Worm (Caenorhabditis elegans): Measurements from ENCODE around the gene C04F5.9.

C04F5.9 gene

ce11 chrV:5137919-5138318 is 18.9 kb upstream of the C04F5.9 start, which contains the start of gene F14F9.3:
Gene F14F9.3, plus strand, starts transcription at chrV:5138219.
- TF ChIP-seq lin-13 (GFP tag; optimal IDR thresholded peaks at IDR 0.05) (no peak), ces-1 (GFP tag; optimal IDR thresholded peaks at IDR 0.05) (no peak), spr-3 (GFP tag; optimal IDR thresholded peaks at IDR 0.05) (no peak), mdl-1 (tag; optimal IDR thresholded peaks at IDR 0.05) (no peak), nhr-11 (tag; optimal IDR thresholded peaks at IDR 0.05) (no peak), zag-1 (tag; optimal IDR thresholded peaks at IDR 0.05) (no peak), ZK546.5 (tag; optimal IDR thresholded peaks at IDR 0.05) (no peak), spr-1 (tag; optimal IDR thresholded peaks at IDR 0.05) (no peak), snpc-4 (tag; optimal IDR thresholded peaks at IDR 0.05) (no peak), madf-5 (GFP tag; IDR thresholded peaks at IDR 0.05) (no peak), lir-3 (tag; optimal IDR thresholded peaks at IDR 0.05) (no peak), dmd-8 (GFP tag; IDR thresholded peaks at IDR 0.05) (no peak)

- TF ChIP-seq pha-4 (GFP tag; IDR thresholded peaks at IDR 0.05), result no peak
- no peak for TF ChIP-seq pha-4 (tag; optimal IDR thresholded peaks at IDR 0.05)
- no peak for TF ChIP-seq spr-3 (GFP tag; optimal IDR thresholded peaks at IDR 0.05)
- TF ChIP-seq set-16 (GFP tag; IDR thresholded peaks at IDR 0.05), result no peak
- no peak for TF ChIP-seq R02D3.7 (tag; optimal IDR thresholded peaks at IDR 0.05)
- TF ChIP-seq T26A8.4 (GFP tag; IDR thresholded peaks at IDR 0.05), result no peak
- TF ChIP-seq ceh-44 (GFP tag; IDR thresholded peaks at IDR 0.05), result no peak
- no peak for TF ChIP-seq lin-39 (tag; optimal IDR thresholded peaks at IDR 0.05)
- no peak for TF ChIP-seq spr-1 (tag; optimal IDR thresholded peaks at IDR 0.05)
- TF ChIP-seq unc-130 (GFP tag; optimal IDR thresholded peaks at IDR 0.05), result no peak
- TF ChIP-seq ztf-7 (tag; optimal IDR thresholded peaks at IDR 0.05), result no peak
Observed at ce11 chrV:5132441-5132840, 13.4 kb upstream of the C04F5.9 start, which contains the start of gene F14F9.4. Gene F14F9.4, plus strand, starts transcription at chrV:5132741.

- TF ChIP-seq unc-62 (GFP tag; optimal IDR thresholded peaks at IDR 0.05 in 1 of 2) (peak in 1 of 2 experiments; percentile 85), unc-62 (tag; optimal IDR thresholded peaks at IDR 0.05) (no peak), zip-2 (tag; optimal IDR thresholded peaks at IDR 0.05) (peak; percentile 99), nhr-6 (tag; optimal IDR thresholded peaks at IDR 0.05) (peak; percentile 57), hlh-30 (tag; optimal IDR thresholded peaks at IDR 0.05; ENCODE audit: insufficient read depth) (peak; percentile 40), dmd-9 (GFP tag; IDR thresholded peaks at IDR 0.05) (no peak), zfp-2 (tag; optimal IDR thresholded peaks at IDR 0.05) (no peak), ztf-7 (tag; optimal IDR thresholded peaks at IDR 0.05) (peak; percentile 64), hlh-11 (tag; optimal IDR thresholded peaks at IDR 0.05) (peak; percentile 19), nhr-77 (tag; optimal IDR thresholded peaks at IDR 0.05) (peak; percentile 8), nhr-11 (tag; optimal IDR thresholded peaks at IDR 0.05) (peak; percentile 35), dpl-1 (GFP tag; optimal IDR thresholded peaks at IDR 0.05) (peak; percentile 20), cey-2 (tag; optimal IDR thresholded peaks at IDR 0.05; ENCODE audit: borderline replicate concordance, insufficient read depth) (no peak), hif-1 (tag; optimal IDR thresholded peaks at IDR 0.05) (peak in 1 of 2 experiments; percentile 46), daf-16 (GFP tag; optimal IDR thresholded peaks at IDR 0.05) (no peak), daf-16 (tag; optimal IDR thresholded peaks at IDR 0.05) (no peak), aha-1 (tag) (peak; percentile 70), nhr-28 (tag; optimal IDR thresholded peaks at IDR 0.05) (peak; percentile 83)
Observed at ce11 chrV:5131380-5131779, 12.4 kb upstream of the C04F5.9 start.

ce11 chrV:5130018-5130417 is 11.0 kb upstream of the C04F5.9 start, which contains the start of gene F14F9.8:
Gene F14F9.8, plus strand, starts transcription at chrV:5130318.
- TF ChIP-seq aha-1 (tag) (peak; percentile 79), mep-1 (tag; optimal IDR thresholded peaks at IDR 0.05) (no peak), unc-62 (GFP tag; optimal IDR thresholded peaks at IDR 0.05 in 1 of 2) (peak in 1 of 2 experiments; percentile 4), unc-62 (tag; optimal IDR thresholded peaks at IDR 0.05) (no peak)

Data from whole organism, L4 larva.